Fruit fly (Drosophila melanogaster) whole organism, adult: ENCODE measurements around the gene RhoGAP71E.

Source experiments
- CG12768 ChIP-seq: fragments of 200-800 bp; sonication (Bioruptor generic); optimal IDR thresholded peaks from 2 replicates; lab custom pipeline; 2017; ENCODE audit warnings: missing biosample characterization, missing genetic modification characterization, mild to moderate bottlenecking, moderate library complexity, missing genetic modification reagents
- CG1620 ChIP-seq: fragments of 200-800 bp; sonication (Bioruptor generic); optimal IDR thresholded peaks from 2 replicates; lab custom pipeline; 2016; ENCODE audit warnings: missing biosample characterization, missing genetic modification characterization
- CG7045 ChIP-seq: fragments of 200-800 bp; sonication (Bioruptor generic); optimal IDR thresholded peaks from 2 replicates; lab custom pipeline; 2017; ENCODE audit warnings: missing biosample characterization, mild to moderate bottlenecking, missing genetic modification characterization
- Hr96 ChIP-seq: fragments of 200-800 bp; sonication (Bioruptor generic); optimal IDR thresholded peaks from 2 replicates; lab custom pipeline; 2016; ENCODE audit warnings: missing biosample characterization, missing genetic modification characterization
- cic ChIP-seq: fragments of 200-800 bp; sonication (Bioruptor generic); optimal IDR thresholded peaks from 2 replicates; lab custom pipeline; 2017; ENCODE audit warnings: missing biosample characterization, mild to moderate bottlenecking, missing genetic modification characterization, moderate library complexity
- cnc ChIP-seq, 2 experiments: fragments of >200 bp; optimal IDR thresholded peaks; 2 replicates each; lab custom pipeline; 2017
- kay ChIP-seq: fragments of 200-800 bp; sonication (Bioruptor generic); peaks from one replicate; lab custom pipeline; 2016; ENCODE audit warnings: missing biosample characterization, missing genetic modification characterization, borderline replicate concordance
- pad ChIP-seq: fragments of 200-800 bp; sonication (Bioruptor generic); optimal IDR thresholded peaks from 3 replicates; lab custom pipeline; 2017; ENCODE audit warnings: missing biosample characterization, missing genetic modification characterization, mild to moderate bottlenecking, moderate library complexity, missing genetic modification reagents
- tj ChIP-seq: fragments of 200-800 bp; sonication (Bioruptor generic); optimal IDR thresholded peaks from 3 replicates; lab custom pipeline; 2017; ENCODE audit warnings: missing biosample characterization, mild to moderate bottlenecking, missing genetic modification characterization, moderate library complexity

DNA sequence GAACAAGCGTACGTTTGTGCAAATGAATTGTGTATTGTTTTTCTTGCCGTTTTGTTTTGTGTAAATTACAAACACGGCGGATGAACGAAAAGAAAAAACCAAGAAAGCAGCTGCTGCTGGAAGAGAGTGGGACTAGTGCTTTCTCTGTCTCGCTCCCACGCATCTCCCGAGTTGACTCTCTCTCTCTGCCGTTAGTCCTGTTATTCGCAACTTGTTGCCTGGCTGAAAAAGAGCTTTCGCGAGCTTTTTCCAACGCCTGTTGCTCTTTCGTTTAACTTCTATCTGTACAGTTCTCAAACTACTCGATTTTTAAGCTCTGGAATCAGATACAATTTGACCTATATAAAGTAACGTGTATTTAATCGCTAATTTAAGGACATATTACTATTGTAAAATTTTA is 4.7 kb downstream of the RhoGAP71E start:
- TF ChIP-seq CG12768 (no peak), kay (GFP tag; lab: Kevin White, UChicago) (no peak), cic (GFP tag; lab: Kevin White, UChicago) (no peak), cnc (optimal IDR thresholded peaks at IDR 0.05; lab: Kevin White, UChicago) (no peak), CG1620 (no peak), pad (GFP tag; lab: Kevin White, UChicago) (no peak), tj (GFP tag; lab: Kevin White, UChicago) (no peak), Hr96 (no peak), CG7045 (GFP tag; lab: Kevin White, UChicago) (no peak)
